Fruit fly (Drosophila melanogaster) whole organism, embryonic: ENCODE data around the gene PGRP-LE.
A peak's percentile ranks its signal among the peaks of the same experiment; 100 is the strongest.

Source experiments
- Asciz ChIP-seq: fragments of 200-800 bp; sonication (Bioruptor generic); optimal IDR thresholded peaks from 2 replicates; lab custom pipeline; 2017; ENCODE audit warnings: missing biosample characterization, mild to moderate bottlenecking, missing genetic modification characterization, missing genetic modification reagents
- Atf3 ChIP-seq: fragments of 200-800 bp; sonication (Bioruptor generic); optimal IDR thresholded peaks from 3 replicates; lab custom pipeline; 2016; ENCODE audit warnings: missing biosample characterization, missing genetic modification characterization
- CG10462 ChIP-seq: fragments of 200-800 bp; sonication (Bioruptor generic); optimal IDR thresholded peaks from 2 replicates; lab custom pipeline; 2016; ENCODE audit warnings: missing biosample characterization, missing genetic modification characterization
- CG11695 ChIP-seq: fragments of 200-800 bp; sonication (Bioruptor generic); IDR thresholded peaks from 3 replicates; pipeline ENCODE4 v1.3.6; 2022; ENCODE audit warnings: missing biosample characterization, missing genetic modification characterization
- CG11723 ChIP-seq: fragments of 200-800 bp; sonication (Bioruptor generic); optimal IDR thresholded peaks from 2 replicates; lab custom pipeline; 2017; ENCODE audit warnings: missing biosample characterization, mild to moderate bottlenecking, missing genetic modification characterization
- CG13424 ChIP-seq: fragments of 200-800 bp; sonication (Bioruptor generic); optimal IDR thresholded peaks from 2 replicates; lab custom pipeline; 2019; ENCODE audit warnings: missing biosample characterization, mild to moderate bottlenecking, missing genetic modification characterization, moderate library complexity
- CG14014 ChIP-seq: fragments of 200-800 bp; sonication (Bioruptor generic); IDR thresholded peaks from 2 replicates; pipeline ENCODE4 v1.3.6; 2022; ENCODE audit warnings: missing biosample characterization, missing genetic modification characterization
- CG14860 ChIP-seq: fragments of 200-800 bp; sonication (Bioruptor generic); IDR thresholded peaks from 3 replicates; pipeline ENCODE4 v1.3.6; 2022; ENCODE audit warnings: missing biosample characterization, missing genetic modification characterization; ENCODE audit not compliant: partially characterized antibody
- CG17361 ChIP-seq: fragments of 200-800 bp; sonication (Bioruptor generic); IDR thresholded peaks from 3 replicates; pipeline ENCODE4 v1.3.6; 2022; ENCODE audit warnings: missing biosample characterization, missing genetic modification characterization
- CG18476 ChIP-seq: fragments of 200-800 bp; sonication (Bioruptor generic); optimal IDR thresholded peaks from 2 replicates; lab custom pipeline; 2016; ENCODE audit warnings: missing biosample characterization, mild to moderate bottlenecking, missing genetic modification characterization
- CG2129 ChIP-seq: fragments of 200-800 bp; sonication (Bioruptor generic); IDR thresholded peaks from 2 replicates; pipeline ENCODE4 v1.3.6; 2022; ENCODE audit warnings: missing biosample characterization, missing genetic modification characterization; ENCODE audit not compliant: partially characterized antibody
- CG2875 ChIP-seq: fragments of 200-800 bp; sonication (Bioruptor generic); optimal IDR thresholded peaks from 2 replicates; lab custom pipeline; 2017; ENCODE audit warnings: missing biosample characterization, mild to moderate bottlenecking, missing genetic modification characterization, missing genetic modification reagents
- CG3281 ChIP-seq: fragments of 200-800 bp; sonication (Bioruptor generic); optimal IDR thresholded peaks from 3 replicates; lab custom pipeline; 2017; ENCODE audit warnings: missing biosample characterization, mild to moderate bottlenecking, missing genetic modification characterization
- CG3847 ChIP-seq: fragments of 200-800 bp; sonication (Bioruptor generic); IDR thresholded peaks from 2 replicates; pipeline ENCODE4 v1.3.6; 2022; ENCODE audit warnings: missing biosample characterization, missing genetic modification characterization
- CG6254 ChIP-seq: fragments of 200-800 bp; sonication (Bioruptor generic); optimal IDR thresholded peaks from 3 replicates; lab custom pipeline; 2017; ENCODE audit warnings: mild to moderate bottlenecking, missing biosample characterization, missing genetic modification reagents, missing genetic modification characterization
- CG6813 ChIP-seq: fragments of 200-800 bp; sonication (Bioruptor generic); optimal IDR thresholded peaks from 2 replicates; lab custom pipeline; 2017; ENCODE audit warnings: missing biosample characterization, missing genetic modification characterization, mild to moderate bottlenecking, moderate library complexity, missing genetic modification reagents
- CG9609 ChIP-seq: fragments of 200-800 bp; sonication (Bioruptor generic); optimal IDR thresholded peaks from 3 replicates; lab custom pipeline; 2016; ENCODE audit warnings: missing biosample characterization, missing genetic modification characterization
- CG9932 ChIP-seq: fragments of 200-800 bp; sonication (Bioruptor generic); IDR thresholded peaks from 2 replicates; pipeline ENCODE4 v1.3.6; 2022; ENCODE audit warnings: missing biosample characterization, missing genetic modification characterization
- Chrac-16 ChIP-seq: fragments of 200-800 bp; sonication (Bioruptor generic); optimal IDR thresholded peaks from 3 replicates; lab custom pipeline; 2016; ENCODE audit warnings: missing biosample characterization, missing genetic modification characterization
- CrebB ChIP-seq: fragments of 200-800 bp; sonication (Bioruptor generic); optimal IDR thresholded peaks from 3 replicates; lab custom pipeline; 2018; ENCODE audit warnings: missing biosample characterization, mild to moderate bottlenecking, missing genetic modification characterization
- Dip2 ChIP-seq: fragments of 200-800 bp; sonication (Bioruptor generic); IDR thresholded peaks from 2 replicates; pipeline ENCODE4 v1.3.6; 2022; ENCODE audit warnings: missing biosample characterization, missing genetic modification characterization
- Elba2 ChIP-seq: fragments of 200-800 bp; sonication (Bioruptor generic); optimal IDR thresholded peaks from 3 replicates; lab custom pipeline; 2016; ENCODE audit warnings: missing biosample characterization, missing genetic modification characterization
- Ets65A ChIP-seq: fragments of 200-800 bp; sonication (Bioruptor generic); peaks from one replicate; lab custom pipeline; 2016; ENCODE audit warnings: missing biosample characterization, missing genetic modification characterization
- HLH3B ChIP-seq: fragments of 200-800 bp; sonication (Bioruptor generic); IDR thresholded peaks from 2 replicates; pipeline ENCODE4 v1.3.6; 2022; ENCODE audit warnings: missing biosample characterization, missing genetic modification characterization
- Hand ChIP-seq: fragments of 200-800 bp; sonication (Bioruptor generic); optimal IDR thresholded peaks from 2 replicates; lab custom pipeline; 2017; ENCODE audit warnings: mild to moderate bottlenecking, missing biosample characterization, missing genetic modification reagents, missing genetic modification characterization
- Lhr ChIP-seq: fragments of 200-800 bp; sonication (Bioruptor generic); optimal IDR thresholded peaks from 3 replicates; lab custom pipeline; 2017; ENCODE audit warnings: mild to moderate bottlenecking, missing biosample characterization, missing genetic modification reagents, missing genetic modification characterization
- Lim3 ChIP-seq: fragments of 200-800 bp; sonication (Bioruptor generic); IDR thresholded peaks from 2 replicates; pipeline ENCODE4 v1.3.6; 2022; ENCODE audit warnings: missing biosample characterization, missing genetic modification characterization
- ara ChIP-seq: fragments of 200-800 bp; sonication (Bioruptor generic); IDR thresholded peaks from 2 replicates; pipeline ENCODE4 v1.3.6; 2022; ENCODE audit warnings: missing biosample characterization, missing genetic modification characterization
- br ChIP-seq: fragments of >200 bp; optimal IDR thresholded peaks from 2 replicates; lab custom pipeline; 2017
- crc ChIP-seq: fragments of 200-800 bp; sonication (Bioruptor generic); optimal IDR thresholded peaks from 2 replicates; lab custom pipeline; 2016; ENCODE audit warnings: missing biosample characterization, missing genetic modification characterization
- danr ChIP-seq: fragments of 200-800 bp; sonication (Bioruptor generic); IDR thresholded peaks from 2 replicates; pipeline ENCODE4 v1.3.6; 2022; ENCODE audit warnings: missing biosample characterization, missing genetic modification characterization
- eve ChIP-seq, 2 experiments: fragments of >200 bp; optimal IDR thresholded peaks; 2 replicates each; lab custom pipeline; 2017; ENCODE audit warnings: missing biosample characterization in 2 of 2, missing genetic modification characterization in 2 of 2
- fd102C ChIP-seq: fragments of 200-800 bp; sonication (Bioruptor generic); optimal IDR thresholded peaks from 2 replicates; lab custom pipeline; 2018; ENCODE audit warnings: missing biosample characterization, mild to moderate bottlenecking, missing genetic modification characterization, moderate library complexity
- ftz-f1 ChIP-seq: fragments of 200-800 bp; sonication (Bioruptor generic); optimal IDR thresholded peaks from 2 replicates; lab custom pipeline; 2016; ENCODE audit warnings: missing biosample characterization, missing genetic modification characterization
- grn ChIP-seq: fragments of 200-800 bp; sonication (Bioruptor generic); optimal IDR thresholded peaks from 3 replicates; lab custom pipeline; 2017; ENCODE audit warnings: missing biosample characterization, missing genetic modification characterization
- gsb-n ChIP-seq: fragments of 200-800 bp; sonication (Bioruptor generic); optimal IDR thresholded peaks from 3 replicates; lab custom pipeline; 2018; ENCODE audit warnings: missing biosample characterization, mild to moderate bottlenecking, missing genetic modification characterization
- insv ChIP-seq, 2 experiments: fragments of 200-800 bp; sonication (Bioruptor generic); optimal IDR thresholded peaks; 3 replicates each; lab custom pipeline; 2016 to 2018; ENCODE audit warnings: missing biosample characterization in 2 of 2, missing genetic modification characterization in 2 of 2
- luna ChIP-seq: fragments of 200-800 bp; sonication (Bioruptor generic); optimal IDR thresholded peaks from 2 replicates; lab custom pipeline; 2016; ENCODE audit warnings: missing biosample characterization, missing genetic modification characterization
- nerfin-1 ChIP-seq: fragments of 200-800 bp; sonication (Bioruptor generic); optimal IDR thresholded peaks from 3 replicates; lab custom pipeline; 2019; ENCODE audit warnings: missing biosample characterization, mild to moderate bottlenecking, missing genetic modification characterization, moderate library complexity
- nerfin-2 ChIP-seq: fragments of 200-800 bp; sonication (Bioruptor generic); IDR thresholded peaks from 2 replicates; pipeline ENCODE4 v1.3.6; 2022; ENCODE audit warnings: missing biosample characterization, missing genetic modification characterization; ENCODE audit not compliant: partially characterized antibody
- org-1 ChIP-seq: fragments of 200-800 bp; sonication (Bioruptor generic); optimal IDR thresholded peaks from 2 replicates; lab custom pipeline; 2017; ENCODE audit warnings: missing biosample characterization, missing genetic modification characterization
- peb ChIP-seq: fragments of 200-800 bp; sonication (Bioruptor generic); IDR thresholded peaks from 2 replicates; pipeline ENCODE4 v1.3.6; 2022; ENCODE audit warnings: missing biosample characterization, missing genetic modification characterization
- pnt ChIP-seq: fragments of 200-800 bp; sonication (Bioruptor generic); optimal IDR thresholded peaks from 3 replicates; lab custom pipeline; 2016; ENCODE audit warnings: missing biosample characterization, missing genetic modification characterization
- prd ChIP-seq, 3 experiments: fragments of >200 bp in 2 of 3; fragments of 200-800 bp in 1 of 3; sonication (Bioruptor generic) in 1 of 3; optimal IDR thresholded peaks in 2 of 3; IDR thresholded peaks in 1 of 3; 2 replicates in 2 of 3; 3 replicates in 1 of 3; pipeline versions ENCODE4 v1.3.6 to Lab custom; 2017 to 2022; ENCODE audit warnings: missing biosample characterization in 1 of 3, missing genetic modification characterization in 1 of 3
- sr ChIP-seq: fragments of 200-800 bp; sonication (Bioruptor generic); IDR thresholded peaks from 3 replicates; pipeline ENCODE4 v1.3.6; 2022; ENCODE audit warnings: missing biosample characterization, missing genetic modification characterization
- tll ChIP-seq, 2 experiments: fragments of 200-800 bp in 1 of 2; fragments of >200 bp in 1 of 2; sonication (Bioruptor generic) in 1 of 2; optimal IDR thresholded peaks; 2 replicates each; lab custom pipeline; 2017 to 2019; ENCODE audit warnings: missing biosample characterization in 2 of 2, missing genetic modification characterization in 2 of 2, mild to moderate bottlenecking in 1 of 2, moderate library complexity in 1 of 2
- toy ChIP-seq: fragments of 200-800 bp; sonication (Bioruptor generic); IDR thresholded peaks from 2 replicates; pipeline ENCODE4 v1.3.6; 2022; ENCODE audit warnings: missing biosample characterization, missing genetic modification characterization
- trh ChIP-seq: fragments of 200-800 bp; sonication (Bioruptor generic); optimal IDR thresholded peaks from 2 replicates; lab custom pipeline; 2016; ENCODE audit warnings: missing biosample characterization, missing genetic modification characterization
- unc-4 ChIP-seq: fragments of 200-800 bp; sonication (Bioruptor generic); IDR thresholded peaks from 2 replicates; pipeline ENCODE4 v1.3.6; 2022; ENCODE audit warnings: missing biosample characterization, missing genetic modification characterization; ENCODE audit not compliant: partially characterized antibody
- wdn ChIP-seq: fragments of 200-800 bp; sonication (Bioruptor generic); IDR thresholded peaks from 2 replicates; pipeline ENCODE4 v1.3.6; 2022; ENCODE audit warnings: missing biosample characterization, missing genetic modification characterization

PGRP-LE gene

DNA sequence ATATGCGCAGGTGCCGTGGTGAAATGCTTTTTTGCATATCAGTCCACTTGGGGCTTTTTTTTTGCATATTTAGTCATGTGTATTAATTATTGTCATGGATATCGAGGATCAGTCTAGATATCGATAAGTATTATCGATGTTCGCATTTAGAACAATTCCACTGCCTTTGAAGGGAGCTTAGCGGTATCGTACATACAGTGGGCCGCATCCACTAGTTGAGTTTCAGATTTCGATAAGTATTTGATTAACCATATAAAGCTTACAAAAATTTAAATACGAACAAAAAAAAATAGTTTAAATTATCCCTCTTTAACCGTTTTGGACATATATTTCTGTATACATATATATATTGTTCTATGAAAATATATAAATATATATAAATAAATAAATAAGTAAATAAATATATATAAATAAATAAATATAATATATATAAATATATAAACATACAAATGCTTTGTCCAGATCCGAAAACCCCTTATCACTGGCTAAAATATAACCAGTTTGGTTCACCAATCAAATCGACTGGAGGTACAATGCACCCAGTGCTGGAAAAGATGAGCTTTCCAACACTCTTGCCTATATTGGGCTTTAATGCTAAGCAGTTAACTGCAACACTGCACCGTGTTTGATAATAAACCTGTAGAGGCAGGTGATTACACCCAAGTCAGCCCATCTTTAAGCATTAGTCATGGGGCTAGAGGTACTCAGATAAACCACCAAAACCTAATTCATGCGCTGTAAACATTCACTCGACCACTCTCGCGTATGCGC, 615 bp downstream of the PGRP-LE start (continued):
- no peak for TF ChIP-seq wdn
- TF ChIP-seq Ets65A (GFP tag; lab: Kevin White, UChicago): peak; percentile 58
- no peak for TF ChIP-seq insv (GFP tag; optimal IDR thresholded peaks at IDR 0.05; lab: Kevin White, UChicago)
- TF ChIP-seq CG6254: no peak
- TF ChIP-seq Lhr (GFP tag; lab: Kevin White, UChicago): no peak
- no peak for TF ChIP-seq CG10462
- no peak for TF ChIP-seq CG2875 (GFP tag; lab: Kevin White, UChicago)
- no peak for TF ChIP-seq CG3847
- no peak for TF ChIP-seq HLH3B (GFP tag; lab: Robert Waterston, UW)
- TF ChIP-seq crc (GFP tag; lab: Kevin White, UChicago): no peak
- no peak for TF ChIP-seq Hand (GFP tag; lab: Kevin White, UChicago)
- no peak for TF ChIP-seq CG9609 (GFP tag; lab: Kevin White, UChicago)
- no peak for TF ChIP-seq Asciz
- TF ChIP-seq trh (GFP tag; lab: Kevin White, UChicago): no peak
- TF ChIP-seq CG14860: peak; percentile 74
- no peak for TF ChIP-seq CG18476 (GFP tag; lab: Kevin White, UChicago)
- no peak for TF ChIP-seq peb (GFP tag; lab: Robert Waterston, UW)
- TF ChIP-seq fd102C: no peak
- no peak for TF ChIP-seq CG17361 (GFP tag; lab: Robert Waterston, UW)
- TF ChIP-seq unc-4 (GFP tag; lab: Robert Waterston, UW): peak; percentile 73
- TF ChIP-seq CG6813: peak; percentile 24
- peak; percentile 34 for TF ChIP-seq CG13424 (tag; lab: Kevin White, UChicago)
- no peak for TF ChIP-seq Lim3 (GFP tag; lab: Robert Waterston, UW)
- no peak for TF ChIP-seq sr (GFP tag; lab: Robert Waterston, UW)
- TF ChIP-seq gsb-n (tag; lab: Kevin White, UChicago): no peak
- no peak for TF ChIP-seq CG11695 (GFP tag; lab: Robert Waterston, UW)
- peak; percentile 53; the same call in 1 of the 2 replicates for TF ChIP-seq nerfin-2
- no peak for TF ChIP-seq br (lab: Kevin White, UChicago)
- TF ChIP-seq org-1: no peak
- no peak for TF ChIP-seq luna
- TF ChIP-seq CrebB: no peak
- no peak for TF ChIP-seq nerfin-1
- TF ChIP-seq Chrac-16 (GFP tag; lab: Kevin White, UChicago): no peak
- peak; percentile 32 for TF ChIP-seq CG3281 (GFP tag; lab: Kevin White, UChicago)
- TF ChIP-seq tll (GFP tag; optimal IDR thresholded peaks at IDR 0.05; lab: Kevin White, UChicago): no peak
- no peak for TF ChIP-seq CG14014 (GFP tag; lab: Robert Waterston, UW)
- no peak for TF ChIP-seq Atf3 (GFP tag; lab: Kevin White, UChicago)
- TF ChIP-seq eve (GFP tag; optimal IDR thresholded peaks at IDR 0.05; lab: Kevin White, UChicago): peak in 1 of 2 experiments; percentile 38
- TF ChIP-seq grn (GFP tag; lab: Kevin White, UChicago): no peak
- no peak for TF ChIP-seq pnt (GFP tag; lab: Kevin White, UChicago)
- TF ChIP-seq Dip2 (GFP tag; lab: Robert Waterston, UW): no peak
- TF ChIP-seq ara (GFP tag; lab: Robert Waterston, UW): no peak
- peak; percentile 62 for TF ChIP-seq CG9932 (GFP tag; lab: Robert Waterston, UW)
- TF ChIP-seq CG2129: peak; percentile 56
- TF ChIP-seq CG11723: no peak
- TF ChIP-seq Elba2 (GFP tag; lab: Kevin White, UChicago): no peak
- TF ChIP-seq danr (GFP tag; lab: Robert Waterston, UW): no peak
- no peak for TF ChIP-seq ftz-f1 (GFP tag; lab: Kevin White, UChicago)
- no peak for TF ChIP-seq toy (GFP tag; lab: Robert Waterston, UW)
- no peak for TF ChIP-seq prd (optimal IDR thresholded peaks at IDR 0.05; lab: Kevin White, UChicago)
- TF ChIP-seq prd (GFP tag; IDR thresholded peaks at IDR 0.05; lab: Robert Waterston, UW): no peak
